Worm (Caenorhabditis elegans) whole organism, late embryonic: ENCODE measurements around the gene cyp-34A10.

Experiments
- C08G9.2 ChIP-seq: sonication (generic microtip); optimal IDR thresholded peaks from 2 replicates; lab custom pipeline; 2016; ENCODE audit warnings: mild to moderate bottlenecking, missing genetic modification characterization, moderate library complexity, missing compliant biosample characterization
- C38D4.7 ChIP-seq: fragments of 200-800 bp; sonication (Bioruptor generic); optimal IDR thresholded peaks from 2 replicates; lab custom pipeline; 2018; ENCODE audit warnings: mild to moderate bottlenecking, missing genetic modification characterization, moderate library complexity, missing compliant biosample characterization
- K02D7.2 ChIP-seq: sonication (generic microtip); optimal IDR thresholded peaks from 2 replicates; lab custom pipeline; 2017; ENCODE audit warnings: mild to moderate bottlenecking, missing genetic modification characterization, missing compliant biosample characterization
- K09A11.1 ChIP-seq: sonication (generic microtip); optimal IDR thresholded peaks from 2 replicates; lab custom pipeline; 2017; ENCODE audit warnings: antibody characterized with exemption, mild to moderate bottlenecking, missing genetic modification characterization, missing compliant biosample characterization; ENCODE audit not compliant: insufficient read depth
- T23F11.4 ChIP-seq: fragments of 200-800 bp; sonication (Bioruptor generic); optimal IDR thresholded peaks from 2 replicates; lab custom pipeline; 2018; ENCODE audit warnings: mild to moderate bottlenecking, missing genetic modification characterization, missing compliant biosample characterization
- ahr-1 ChIP-seq: sonication (generic microtip); optimal IDR thresholded peaks from 2 replicates; lab custom pipeline; 2016; ENCODE audit warnings: missing genetic modification characterization, missing compliant biosample characterization
- ceh-24 ChIP-seq: sonication (generic microtip); optimal IDR thresholded peaks from 2 replicates; lab custom pipeline; 2016; ENCODE audit warnings: mild to moderate bottlenecking, missing genetic modification characterization, missing compliant biosample characterization
- ceh-30 ChIP-seq: fragments of 150-350 bp; optimal IDR thresholded peaks from 2 replicates; lab custom pipeline; 2014; ENCODE audit warnings: missing biosample characterization, missing genetic modification characterization
- ceh-31 ChIP-seq: sonication (generic microtip); optimal IDR thresholded peaks from 2 replicates; lab custom pipeline; 2016; ENCODE audit warnings: missing genetic modification characterization, missing compliant biosample characterization
- ceh-34 ChIP-seq: sonication (generic microtip); optimal IDR thresholded peaks from 2 replicates; lab custom pipeline; 2016; ENCODE audit warnings: mild to moderate bottlenecking, missing genetic modification characterization, missing compliant biosample characterization
- ceh-45 ChIP-seq: fragments of 200-800 bp; sonication (Bioruptor generic); IDR thresholded peaks from 2 replicates; pipeline ENCODE4 v1.3.6; 2022; ENCODE audit warnings: missing genetic modification reagents, missing genetic modification characterization, missing compliant biosample characterization
- ceh-48 ChIP-seq: sonication (generic microtip); optimal IDR thresholded peaks from 2 replicates; lab custom pipeline; 2016; ENCODE audit warnings: missing genetic modification characterization, inconsistent platforms, missing compliant biosample characterization
- ceh-6 ChIP-seq: fragments of 200-800 bp; sonication (Bioruptor generic); optimal IDR thresholded peaks from 2 replicates; lab custom pipeline; 2018; ENCODE audit warnings: mild to moderate bottlenecking, missing genetic modification characterization, missing compliant biosample characterization
- dve-1 ChIP-seq: sonication (generic microtip); optimal IDR thresholded peaks from 2 replicates; lab custom pipeline; 2017; ENCODE audit warnings: antibody characterized with exemption, mild to moderate bottlenecking, missing genetic modification characterization, missing compliant biosample characterization
- elt-2 ChIP-seq: sonication (generic microtip); optimal IDR thresholded peaks from 2 replicates; lab custom pipeline; 2016; ENCODE audit warnings: missing genetic modification reagents, missing genetic modification characterization, missing compliant biosample characterization
- hlh-15 ChIP-seq: sonication (generic microtip); optimal IDR thresholded peaks from 2 replicates; lab custom pipeline; 2016; ENCODE audit warnings: missing genetic modification characterization, missing compliant biosample characterization
- hlh-6 ChIP-seq: sonication (generic microtip); optimal IDR thresholded peaks from 2 replicates; lab custom pipeline; 2016; ENCODE audit warnings: missing genotype, missing genetic modification characterization, missing compliant biosample characterization
- hlh-8 ChIP-seq: sonication (generic microtip); optimal IDR thresholded peaks from 2 replicates; lab custom pipeline; 2016; ENCODE audit warnings: missing genotype, missing genetic modification characterization, missing compliant biosample characterization
- lin-11 ChIP-seq: fragments of 200-800 bp; sonication (Bioruptor generic); optimal IDR thresholded peaks from 2 replicates; lab custom pipeline; 2018; ENCODE audit warnings: mild to moderate bottlenecking, missing genetic modification characterization, missing compliant biosample characterization
- madf-2 ChIP-seq: sonication (generic microtip); optimal IDR thresholded peaks from 2 replicates; lab custom pipeline; 2017; ENCODE audit warnings: missing genetic modification characterization, missing compliant biosample characterization
- nfya-1 ChIP-seq: sonication (generic microtip); optimal IDR thresholded peaks from 2 replicates; lab custom pipeline; 2017; ENCODE audit warnings: missing genetic modification characterization, mild to moderate bottlenecking, missing compliant biosample characterization, antibody characterized with exemption, moderate library complexity
- nhr-232 ChIP-seq: sonication (generic microtip); optimal IDR thresholded peaks from 2 replicates; lab custom pipeline; 2016; ENCODE audit warnings: missing genetic modification characterization, missing compliant biosample characterization
- npax-4 ChIP-seq: sonication (generic microtip); optimal IDR thresholded peaks from 2 replicates; lab custom pipeline; 2016; ENCODE audit warnings: missing genetic modification characterization, missing compliant biosample characterization
- pag-3 ChIP-seq: sonication (generic microtip); optimal IDR thresholded peaks from 2 replicates; lab custom pipeline; 2016; ENCODE audit warnings: missing compliant biosample characterization, missing genetic modification characterization, borderline replicate concordance
- pat-9 ChIP-seq: fragments of 200-800 bp; sonication (Bioruptor generic); optimal IDR thresholded peaks from 2 replicates; lab custom pipeline; 2018; ENCODE audit warnings: mild to moderate bottlenecking, missing genetic modification characterization, moderate library complexity, missing compliant biosample characterization
- pha-2 ChIP-seq: sonication (generic microtip); optimal IDR thresholded peaks from 2 replicates; lab custom pipeline; 2017; ENCODE audit warnings: mild to moderate bottlenecking, missing genetic modification characterization, missing compliant biosample characterization
- pha-4 ChIP-seq: fragments of 150-350 bp; optimal IDR thresholded peaks from 2 replicates; lab custom pipeline; 2018; ENCODE audit warnings: missing biosample characterization, missing genetic modification reagents, missing genetic modification characterization
- pqm-1 ChIP-seq: sonication (generic microtip); optimal IDR thresholded peaks from 2 replicates; lab custom pipeline; 2016; ENCODE audit warnings: missing genetic modification characterization, missing compliant biosample characterization
- sox-2 ChIP-seq: fragments of 200-800 bp; sonication (Bioruptor generic); IDR thresholded peaks from 2 replicates; pipeline ENCODE4 v1.3.6; 2022; ENCODE audit warnings: missing genetic modification reagents, missing genetic modification characterization, missing compliant biosample characterization
- syd-9 ChIP-seq: sonication (generic microtip); optimal IDR thresholded peaks from 2 replicates; lab custom pipeline; 2016; ENCODE audit warnings: mild to moderate bottlenecking, missing genetic modification characterization, moderate library complexity, missing compliant biosample characterization
- tbx-2 ChIP-seq: sonication (generic microtip); optimal IDR thresholded peaks from 2 replicates; lab custom pipeline; 2016; ENCODE audit warnings: missing genetic modification characterization, missing compliant biosample characterization
- tbx-7 ChIP-seq: sonication (generic microtip); optimal IDR thresholded peaks from 2 replicates; lab custom pipeline; 2016; ENCODE audit warnings: missing genotype, missing genetic modification characterization, missing compliant biosample characterization
- unc-42 ChIP-seq: sonication (generic microtip); optimal IDR thresholded peaks from 2 replicates; lab custom pipeline; 2016; ENCODE audit warnings: missing genotype, missing genetic modification characterization, missing compliant biosample characterization
- zip-5 ChIP-seq: sonication (generic microtip); optimal IDR thresholded peaks from 2 replicates; lab custom pipeline; 2016; ENCODE audit warnings: missing genetic modification characterization, missing compliant biosample characterization
- ztf-16 ChIP-seq: sonication (generic microtip); optimal IDR thresholded peaks from 2 replicates; lab custom pipeline; 2017; ENCODE audit warnings: missing genetic modification characterization, missing compliant biosample characterization

cyp-34A10 gene

DNA sequence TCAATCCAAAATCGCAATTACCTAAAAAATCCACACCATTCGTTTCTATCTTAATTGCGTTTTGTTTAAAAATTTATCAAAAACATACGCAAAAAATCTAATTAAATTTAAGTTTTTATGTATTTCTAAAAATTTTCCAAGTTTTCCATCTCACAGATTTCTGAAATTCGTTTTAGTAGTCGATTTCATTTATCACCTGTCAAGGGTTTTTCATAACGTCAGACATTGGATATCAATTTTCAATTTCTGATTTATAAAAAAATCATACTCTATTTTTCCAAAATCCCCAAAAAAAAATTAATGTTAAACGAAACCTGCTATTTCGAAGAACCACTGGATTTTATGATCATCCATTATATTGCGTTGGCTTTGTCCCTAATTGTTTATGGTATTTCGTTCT, 37.4 kb upstream of the cyp-34A10 start, which contains the start of gene srh-4:
Gene srh-4, plus strand, starts transcription at position 301 of the 400 bp plus-strand sequence.
- TF ChIP-seq unc-42 (tag; lab: Kevin White, UChicago) (no peak), tbx-7 (tag; lab: Kevin White, UChicago) (no peak), ceh-34 (tag; lab: Kevin White, UChicago) (no peak), syd-9 (tag; lab: Kevin White, UChicago) (no peak), pag-3 (tag; lab: Kevin White, UChicago) (no peak), ceh-24 (no peak), dve-1 (tag; lab: Kevin White, UChicago) (no peak), pqm-1 (no peak)
- TF ChIP-seq, all 69 proteins: peak for 0

DNA sequence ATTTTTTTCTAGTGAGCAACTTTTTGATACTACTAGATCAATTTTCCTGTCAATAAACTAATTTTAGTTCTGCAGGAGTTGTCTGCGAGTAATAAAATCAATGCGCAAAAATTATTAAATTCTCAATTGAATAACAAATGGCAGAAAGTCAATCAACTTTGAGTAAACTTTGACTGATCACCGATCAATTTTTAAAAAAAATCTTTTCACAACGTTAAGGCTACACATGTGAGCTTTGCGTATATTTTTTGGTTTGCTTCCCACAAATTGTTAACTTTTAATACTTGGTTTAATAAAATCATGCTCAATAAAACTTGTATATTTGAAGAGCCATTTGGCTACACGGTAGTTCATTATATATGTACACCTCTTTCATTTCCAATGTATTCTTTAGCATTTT, 35.1 kb upstream of the cyp-34A10 start, which contains the start of gene srh-7:
Gene srh-7, plus strand, starts transcription at position 301 of the 400 bp plus-strand sequence.
- no peak for TF ChIP-seq lin-11 (tag; lab: Kevin White, UChicago)
- no peak for TF ChIP-seq K09A11.1 (tag; lab: Kevin White, UChicago)
- TF ChIP-seq K02D7.2 (tag; lab: Kevin White, UChicago): no peak
- TF ChIP-seq hlh-8 (tag; lab: Kevin White, UChicago): no peak
- no peak for TF ChIP-seq ceh-34 (tag; lab: Kevin White, UChicago)
- TF ChIP-seq C08G9.2 (tag; lab: Kevin White, UChicago): no peak
- no peak for TF ChIP-seq C38D4.7 (GFP tag; lab: Kevin White, UChicago)
- no peak for TF ChIP-seq nfya-1
- no peak for TF ChIP-seq tbx-7 (tag; lab: Kevin White, UChicago)
- TF ChIP-seq zip-5 (tag; lab: Kevin White, UChicago): no peak
- TF ChIP-seq sox-2: no peak
- TF ChIP-seq T23F11.4 (GFP tag; lab: Kevin White, UChicago): no peak
- TF ChIP-seq ceh-48 (tag; lab: Kevin White, UChicago): no peak
- no peak for TF ChIP-seq ztf-16
- TF ChIP-seq, all 69 proteins: peak for 0

DNA sequence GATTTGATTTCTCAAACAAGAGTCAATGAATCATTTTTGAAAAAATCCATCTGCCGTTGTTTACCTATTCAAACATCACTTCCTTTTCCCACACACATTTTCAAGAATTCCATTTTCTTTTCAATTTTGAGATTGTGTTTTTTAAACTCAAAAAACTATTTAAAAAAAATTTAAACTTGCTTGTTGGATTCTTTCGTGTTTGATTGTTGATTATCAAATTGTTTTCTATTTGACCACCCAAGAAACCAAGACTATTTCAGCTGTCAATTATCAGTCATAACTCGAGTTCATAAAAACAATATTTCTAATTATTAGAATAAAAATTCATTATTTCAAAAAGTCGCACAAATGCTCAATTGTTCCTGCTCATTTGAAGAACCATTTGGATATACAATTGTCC, 32.4 kb upstream of the cyp-34A10 start, which contains the start of gene srh-8:
Gene srh-8, plus strand, starts transcription at position 301 of the 400 bp plus-strand sequence.
- no peak for TF ChIP-seq hlh-8 (tag; lab: Kevin White, UChicago)
- TF ChIP-seq C38D4.7 (GFP tag; lab: Kevin White, UChicago): no peak
- TF ChIP-seq elt-2 (tag; lab: Kevin White, UChicago): no peak
- no peak for TF ChIP-seq T23F11.4 (GFP tag; lab: Kevin White, UChicago)
- no peak for TF ChIP-seq pha-2 (tag; lab: Kevin White, UChicago)
- no peak for TF ChIP-seq ceh-31 (tag; lab: Kevin White, UChicago)
- TF ChIP-seq pqm-1: no peak
- no peak for TF ChIP-seq ceh-24
- no peak for TF ChIP-seq sox-2
- TF ChIP-seq, all 69 proteins: peak for 0

DNA sequence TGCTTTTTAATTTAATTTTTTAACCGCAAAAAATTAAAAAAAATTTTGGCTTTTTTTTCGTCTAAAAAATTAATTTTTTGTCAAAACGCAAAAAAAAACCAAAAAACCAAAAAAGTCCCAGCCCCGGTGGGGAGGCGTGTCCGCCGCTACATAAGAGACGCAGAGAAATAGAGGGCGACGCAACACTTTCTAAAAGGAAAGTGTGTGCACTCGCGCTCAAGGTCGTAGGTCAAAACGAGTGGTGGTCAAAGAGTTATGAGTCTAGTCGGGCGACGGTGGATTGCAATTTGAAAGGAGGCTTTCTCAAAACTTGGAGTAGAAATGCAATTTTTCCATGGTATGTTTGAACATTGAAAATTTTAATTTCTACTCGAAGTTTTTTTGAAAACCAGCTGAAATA, 31.8 kb upstream of the cyp-34A10 start:
- TF ChIP-seq K02D7.2 (tag; lab: Kevin White, UChicago) (no peak), sox-2 (no peak), hlh-15 (tag; lab: Kevin White, UChicago) (no peak), pat-9 (tag; lab: Kevin White, UChicago) (no peak), tbx-2 (no peak), pha-4 (tag; lab: Kevin White, UChicago) (no peak), nfya-1 (no peak), ceh-30 (tag; lab: Kevin White, UChicago) (no peak), hlh-8 (tag; lab: Kevin White, UChicago) (no peak), ahr-1 (tag; lab: Kevin White, UChicago) (no peak), nhr-232 (no peak), ceh-45 (GFP tag; lab: Robert Waterston, UW) (no peak), ceh-6 (GFP tag; lab: Kevin White, UChicago) (no peak), madf-2 (tag; lab: Kevin White, UChicago) (no peak), hlh-6 (tag; lab: Kevin White, UChicago) (no peak), npax-4 (tag; lab: Kevin White, UChicago) (no peak)
